Worm (Caenorhabditis elegans): ENCODE measurements around the gene ZK632.10.

ZK632.10 gene

ce11 chrIII:9825073-9825828 is 2.3 kb downstream of the ZK632.10 start, which contains the start of gene ZK632.9:
Gene ZK632.9, minus strand, starts transcription at chrIII:9825432.
- TF ChIP-seq ztf-11 (tag; optimal IDR thresholded peaks at IDR 0.05) (no peak), sem-2 (GFP tag; optimal IDR thresholded peaks at IDR 0.05) (no peak), ces-1 (GFP tag; optimal IDR thresholded peaks at IDR 0.05) (no peak), cnd-1 (tag; optimal IDR thresholded peaks at IDR 0.05) (no peak), blmp-1 (tag; optimal IDR thresholded peaks at IDR 0.05) (no peak), hlh-1 (tag; optimal IDR thresholded peaks at IDR 0.05) (no peak), zip-8 (tag; optimal IDR thresholded peaks at IDR 0.05) (no peak), nhr-2 (tag; optimal IDR thresholded peaks at IDR 0.05) (no peak), lsy-2 (tag; optimal IDR thresholded peaks at IDR 0.05) (no peak), drap-1 (GFP tag; optimal IDR thresholded peaks at IDR 0.05) (no peak)

ce11 chrIII:9824330-9824934 is 3.1 kb downstream of the ZK632.10 start, which contains the start of gene lin-52:
Gene lin-52, minus strand, starts transcription at chrIII:9824750.
- TF ChIP-seq nhr-76 (tag; optimal IDR thresholded peaks at IDR 0.05) = no peak
- no peak for TF ChIP-seq blmp-1 (tag; optimal IDR thresholded peaks at IDR 0.05)

ce11 chrIII:9823748-9824147 is 3.8 kb downstream of the ZK632.10 start:
- TF ChIP-seq bed-3 (GFP tag; optimal IDR thresholded peaks at IDR 0.05) (no peak), lin-13 (tag; optimal IDR thresholded peaks at IDR 0.05) (no peak), sptf-1 (tag; optimal IDR thresholded peaks at IDR 0.05) (no peak), cnd-1 (tag; optimal IDR thresholded peaks at IDR 0.05) (no peak), ceh-43 (GFP tag; optimal IDR thresholded peaks at IDR 0.05) (no peak), mls-2 (tag; optimal IDR thresholded peaks at IDR 0.05) (no peak), ceh-39 (tag; optimal IDR thresholded peaks at IDR 0.05) (no peak), nhr-76 (tag; optimal IDR thresholded peaks at IDR 0.05) (no peak), elt-3 (tag; optimal IDR thresholded peaks at IDR 0.05) (no peak), nhr-28 (tag; optimal IDR thresholded peaks at IDR 0.05) (no peak), pha-4 (tag; optimal IDR thresholded peaks at IDR 0.05) (no peak), zip-8 (tag; optimal IDR thresholded peaks at IDR 0.05) (no peak), M03D4.4 (tag; optimal IDR thresholded peaks at IDR 0.05) (no peak), ham-2 (GFP tag; optimal IDR thresholded peaks at IDR 0.05) (no peak), unc-39 (tag; optimal IDR thresholded peaks at IDR 0.05) (no peak), ceh-83 (GFP tag; optimal IDR thresholded peaks at IDR 0.05) (no peak), snpc-4 (tag; optimal IDR thresholded peaks at IDR 0.05) (no peak), hlh-1 (tag; optimal IDR thresholded peaks at IDR 0.05) (no peak), unc-120 (tag; optimal IDR thresholded peaks at IDR 0.05; ENCODE audit: poor library complexity, severe bottlenecking) (no peak)

- TF ChIP-seq unc-39 (tag; optimal IDR thresholded peaks at IDR 0.05) (no peak), mep-1 (tag; optimal IDR thresholded peaks at IDR 0.05) (no peak), mab-5 (tag; optimal IDR thresholded peaks at IDR 0.05) (no peak), blmp-1 (tag; optimal IDR thresholded peaks at IDR 0.05) (no peak), tbx-8 (GFP tag; optimal IDR thresholded peaks at IDR 0.05) (no peak), elt-1 (tag; optimal IDR thresholded peaks at IDR 0.05; ENCODE audit: borderline replicate concordance, insufficient read depth) (no peak), lin-13 (tag; optimal IDR thresholded peaks at IDR 0.05) (no peak), snpc-4 (tag; optimal IDR thresholded peaks at IDR 0.05) (no peak), nhr-12 (tag; optimal IDR thresholded peaks at IDR 0.05) (no peak), sptf-1 (tag; optimal IDR thresholded peaks at IDR 0.05) (no peak), bed-3 (GFP tag; optimal IDR thresholded peaks at IDR 0.05) (no peak), nhr-2 (tag; optimal IDR thresholded peaks at IDR 0.05) (no peak), lsy-2 (tag; optimal IDR thresholded peaks at IDR 0.05) (no peak), nhr-237 (tag; optimal IDR thresholded peaks at IDR 0.05) (no peak), ztf-11 (tag; optimal IDR thresholded peaks at IDR 0.05) (no peak), M03D4.4 (tag; optimal IDR thresholded peaks at IDR 0.05) (no peak), sem-2 (GFP tag; optimal IDR thresholded peaks at IDR 0.05) (no peak), flh-1 (GFP tag; optimal IDR thresholded peaks at IDR 0.05) (no peak)
These were observed 4.6 kb downstream of the ZK632.10 start, which contains the start of gene arl-5 for ce11 chrIII:9822942-9823341. Gene arl-5, plus strand, starts transcription at chrIII:9823242.

All from whole organism, mixed stage, embryonic.